Worm (Caenorhabditis elegans): ENCODE measurements around the gene clec-218.

Gene clec-218

ce11 chrV:8307681-8308080 is at the start of gene clec-218:
clec-218 (plus strand) TSS chrV:8307942.
- TF ChIP-seq snpc-3.4 (tag; optimal IDR thresholded peaks at IDR 0.05), result no peak
- TF ChIP-seq nhr-80 (tag; optimal IDR thresholded peaks at IDR 0.05), result peak; percentile 48
- TF ChIP-seq egl-44 (GFP tag; IDR thresholded peaks at IDR 0.05), result no peak
- TF ChIP-seq ceh-100 (GFP tag; IDR thresholded peaks at IDR 0.05), result no peak
- TF ChIP-seq F49E8.2 (tag; optimal IDR thresholded peaks at IDR 0.05; ENCODE audit: insufficient read depth), result no peak
- no peak for TF ChIP-seq unc-130 (GFP tag; optimal IDR thresholded peaks at IDR 0.05)
- no peak for TF ChIP-seq nhr-27 (tag; optimal IDR thresholded peaks at IDR 0.05)

ce11 chrV:8259016-8259415 is 48.7 kb upstream of the clec-218 start, which contains the start of gene C16D9.1:
C16D9.1 (plus strand) TSS chrV:8259316.
- no peak for TF ChIP-seq lsl-1 (GFP tag; optimal IDR thresholded peaks at IDR 0.05)
- TF ChIP-seq lin-40 (tag; optimal IDR thresholded peaks at IDR 0.05), result no peak
- TF ChIP-seq F57A8.1 (GFP tag; optimal IDR thresholded peaks at IDR 0.05), result no peak
- no peak for TF ChIP-seq sea-2 (GFP tag; IDR thresholded peaks at IDR 0.05)
- no peak for TF ChIP-seq atf-7 (tag; optimal IDR thresholded peaks at IDR 0.05)
- no peak for TF ChIP-seq gei-17 (GFP tag; optimal IDR thresholded peaks at IDR 0.05)
- no peak for TF ChIP-seq attf-3 (GFP tag; conservative IDR thresholded peaks at IDR 0.05)
- TF ChIP-seq T26A5.8 (tag; optimal IDR thresholded peaks at IDR 0.05), result no peak
- no peak for TF ChIP-seq unc-62 (GFP tag; optimal IDR thresholded peaks at IDR 0.05)
- no peak for TF ChIP-seq rcor-1 (GFP tag; IDR thresholded peaks at IDR 0.05)
- no peak for TF ChIP-seq T07F8.4 (tag; optimal IDR thresholded peaks at IDR 0.05)
- TF ChIP-seq ZK185.1 (tag; optimal IDR thresholded peaks at IDR 0.05; ENCODE audit: poor library complexity, severe bottlenecking), result no peak

- TF ChIP-seq fkh-3 (tag; optimal IDR thresholded peaks at IDR 0.05) (no peak), madf-3 (GFP tag; IDR thresholded peaks at IDR 0.05) (no peak), gei-17 (GFP tag; optimal IDR thresholded peaks at IDR 0.05) (no peak), attf-6 (GFP tag; IDR thresholded peaks at IDR 0.05) (no peak), let-607 (tag; optimal IDR thresholded peaks at IDR 0.05) (no peak), snpc-1.3 (tag; optimal IDR thresholded peaks at IDR 0.05; ENCODE audit: insufficient read depth) (no peak), chd-7 (tag; optimal IDR thresholded peaks at IDR 0.05) (no peak), unc-130 (GFP tag; optimal IDR thresholded peaks at IDR 0.05) (no peak), F37B4.10 (GFP tag; IDR thresholded peaks at IDR 0.05) (no peak), somi-1 (GFP tag; optimal IDR thresholded peaks at IDR 0.05) (no peak), Y53F4B.3 (GFP tag; IDR thresholded peaks at IDR 0.05) (no peak), lin-35 (GFP tag; optimal IDR thresholded peaks at IDR 0.05) (no peak), ztf-28 (GFP tag; IDR thresholded peaks at IDR 0.05) (no peak), aptf-2 (GFP tag; conservative IDR thresholded peaks at IDR 0.05) (no peak)
These were observed 45.5 kb upstream of the clec-218 start for ce11 chrV:8262212-8262611.

ce11 chrV:8263466-8263865 is 44.3 kb upstream of the clec-218 start, which contains the start of gene C16D9.8:
C16D9.8 (minus strand) TSS chrV:8263566.
- no peak for TF ChIP-seq fkh-3 (tag; optimal IDR thresholded peaks at IDR 0.05)
- no peak for TF ChIP-seq lin-40 (tag; optimal IDR thresholded peaks at IDR 0.05)
- TF ChIP-seq B0019.2 (GFP tag; conservative IDR thresholded peaks at IDR 0.05), result no peak
- TF ChIP-seq rcor-1 (GFP tag; IDR thresholded peaks at IDR 0.05), result no peak
- no peak for TF ChIP-seq B0035.1 (tag; optimal IDR thresholded peaks at IDR 0.05)
- TF ChIP-seq ceh-40 (GFP tag; IDR thresholded peaks at IDR 0.05), result no peak
- TF ChIP-seq nfyb-1 (GFP tag; IDR thresholded peaks at IDR 0.05), result no peak
- no peak for TF ChIP-seq B0261.1 (tag; optimal IDR thresholded peaks at IDR 0.05)
- TF ChIP-seq hlh-12 (tag; optimal IDR thresholded peaks at IDR 0.05), result no peak
- no peak for TF ChIP-seq F39B2.1 (GFP tag; IDR thresholded peaks at IDR 0.05)
- no peak for TF ChIP-seq lir-1 (GFP tag; conservative IDR thresholded peaks at IDR 0.05)
- no peak for TF ChIP-seq repo-1 (tag; optimal IDR thresholded peaks at IDR 0.05)
- no peak for TF ChIP-seq bed-1 (GFP tag; IDR thresholded peaks at IDR 0.05)
- no peak for TF ChIP-seq dpl-1 (GFP tag; optimal IDR thresholded peaks at IDR 0.05)
- TF ChIP-seq aptf-2 (GFP tag; conservative IDR thresholded peaks at IDR 0.05), result no peak
